Worm (Caenorhabditis elegans): ENCODE data around the gene C26B9.6.

- TF ChIP-seq unc-62 (GFP tag; optimal IDR thresholded peaks at IDR 0.05) = no peak
- peak; percentile 3 for TF ChIP-seq lin-14 (GFP tag; optimal IDR thresholded peaks at IDR 0.05)
- no peak for TF ChIP-seq dpl-1 (GFP tag; optimal IDR thresholded peaks at IDR 0.05)
- TF ChIP-seq pqm-1 (tag; optimal IDR thresholded peaks at IDR 0.05) = no peak
- TF ChIP-seq snpc-4 (tag; optimal IDR thresholded peaks at IDR 0.05) = no peak
- TF ChIP-seq elt-3 (tag; optimal IDR thresholded peaks at IDR 0.05) = no peak
These were observed 2.7 kb upstream of the C26B9.6 start, which contains the start of gene C26B9.3 for ce11 chrX:5337959-5338358.
